Worm (Caenorhabditis elegans) whole organism, mixed stage, embryonic: ENCODE measurements around the gene cri-2.

Experiments
- M03D4.4 ChIP-seq: sonication (generic microtip); optimal IDR thresholded peaks from 2 replicates; lab custom pipeline; 2017; ENCODE audit warnings: mild to moderate bottlenecking, missing genetic modification characterization, missing compliant biosample characterization
- bed-3 ChIP-seq: fragments of 200-800 bp; sonication (Bioruptor generic); optimal IDR thresholded peaks from 3 replicates; lab custom pipeline; 2018; ENCODE audit warnings: mild to moderate bottlenecking, missing genetic modification characterization, moderate library complexity, missing compliant biosample characterization
- ceh-39 ChIP-seq: fragments of 150-350 bp; optimal IDR thresholded peaks from 2 replicates; lab custom pipeline; 2014; ENCODE audit warnings: missing biosample characterization, missing genetic modification characterization
- ceh-43 ChIP-seq: fragments of 200-800 bp; sonication (Bioruptor generic); optimal IDR thresholded peaks from 2 replicates; lab custom pipeline; 2018; ENCODE audit warnings: mild to moderate bottlenecking, missing genetic modification characterization, moderate library complexity, missing compliant biosample characterization
- ceh-83 ChIP-seq: fragments of 200-800 bp; sonication (Bioruptor generic); optimal IDR thresholded peaks from 2 replicates; lab custom pipeline; 2018; ENCODE audit warnings: mild to moderate bottlenecking, missing genetic modification characterization, missing compliant biosample characterization
- ces-1 ChIP-seq: fragments of 150-350 bp; optimal IDR thresholded peaks from 2 replicates; lab custom pipeline; 2014; ENCODE audit warnings: missing biosample characterization, missing genetic modification reagents, missing genetic modification characterization
- cnd-1 ChIP-seq: fragments of 200-800 bp; sonication (Bioruptor generic); optimal IDR thresholded peaks from 2 replicates; lab custom pipeline; 2018; ENCODE audit warnings: mild to moderate bottlenecking, missing genetic modification characterization, missing compliant biosample characterization
- elt-1 ChIP-seq: sonication (generic microtip); optimal IDR thresholded peaks from 2 replicates; lab custom pipeline; 2017; ENCODE audit warnings: missing genetic modification characterization, mild to moderate bottlenecking, missing compliant biosample characterization, antibody characterized with exemption, moderate library complexity, borderline replicate concordance; ENCODE audit not compliant: insufficient read depth
- elt-3 ChIP-seq: fragments of 150-350 bp; optimal IDR thresholded peaks from 2 replicates; lab custom pipeline; 2014; ENCODE audit warnings: missing biosample characterization, missing genetic modification characterization
- ham-2 ChIP-seq: fragments of 200-800 bp; sonication (Bioruptor generic); optimal IDR thresholded peaks from 2 replicates; lab custom pipeline; 2018; ENCODE audit warnings: mild to moderate bottlenecking, missing genetic modification characterization, missing compliant biosample characterization
- hlh-1 ChIP-seq: fragments of 150-350 bp; optimal IDR thresholded peaks from 2 replicates; lab custom pipeline; 2014; ENCODE audit warnings: missing biosample characterization, missing genetic modification reagents, missing genetic modification characterization
- lin-13 ChIP-seq: fragments of 150-350 bp; optimal IDR thresholded peaks from 2 replicates; lab custom pipeline; 2014; ENCODE audit warnings: missing biosample characterization, missing genetic modification characterization
- lin-32 ChIP-seq: fragments of 200-800 bp; sonication (Bioruptor generic); optimal IDR thresholded peaks from 2 replicates; lab custom pipeline; 2018; ENCODE audit warnings: mild to moderate bottlenecking, missing genetic modification characterization, missing compliant biosample characterization
- lsy-2 ChIP-seq: fragments of 150-350 bp; optimal IDR thresholded peaks from 2 replicates; lab custom pipeline; 2014; ENCODE audit warnings: missing biosample characterization, missing genetic modification characterization
- mab-5 ChIP-seq: fragments of 150-350 bp; optimal IDR thresholded peaks from 2 replicates; lab custom pipeline; 2014; ENCODE audit warnings: missing biosample characterization, missing genetic modification characterization
- mep-1 ChIP-seq: fragments of 150-350 bp; optimal IDR thresholded peaks from 2 replicates; lab custom pipeline; 2017; ENCODE audit warnings: missing biosample characterization, missing genetic modification reagents, missing genetic modification characterization, inconsistent platforms
- mls-2 ChIP-seq: sonication (generic microtip); optimal IDR thresholded peaks from 2 replicates; lab custom pipeline; 2016; ENCODE audit warnings: mild to moderate bottlenecking, missing genetic modification characterization, moderate library complexity, missing compliant biosample characterization
- nhr-12 ChIP-seq: fragments of 150-350 bp; optimal IDR thresholded peaks from 2 replicates; lab custom pipeline; 2014; ENCODE audit warnings: missing biosample characterization, missing genetic modification characterization
- nhr-2 ChIP-seq: fragments of 150-350 bp; optimal IDR thresholded peaks from 2 replicates; lab custom pipeline; 2014; ENCODE audit warnings: missing biosample characterization, missing genetic modification characterization
- nhr-237 ChIP-seq: fragments of 150-350 bp; optimal IDR thresholded peaks from 2 replicates; lab custom pipeline; 2014; ENCODE audit warnings: missing biosample characterization, missing genetic modification characterization
- nhr-28 ChIP-seq: fragments of 150-350 bp; optimal IDR thresholded peaks from 2 replicates; lab custom pipeline; 2014; ENCODE audit warnings: missing biosample characterization, missing genetic modification characterization
- nhr-76 ChIP-seq: sonication (generic microtip); optimal IDR thresholded peaks from 2 replicates; lab custom pipeline; 2017; ENCODE audit warnings: missing biosample characterization, missing genetic modification characterization
- pha-4 ChIP-seq: fragments of 150-350 bp; optimal IDR thresholded peaks from 2 replicates; lab custom pipeline; 2018; ENCODE audit warnings: missing biosample characterization, missing genetic modification reagents, missing genetic modification characterization
- sem-2 ChIP-seq: fragments of 200-800 bp; sonication (Bioruptor generic); optimal IDR thresholded peaks from 2 replicates; lab custom pipeline; 2018; ENCODE audit warnings: mild to moderate bottlenecking, missing genetic modification characterization, missing compliant biosample characterization
- snpc-4 ChIP-seq: fragments of 150-350 bp; optimal IDR thresholded peaks from 2 replicates; lab custom pipeline; 2014; ENCODE audit warnings: missing biosample characterization, missing genetic modification characterization
- sptf-1 ChIP-seq: sonication (generic microtip); optimal IDR thresholded peaks from 2 replicates; lab custom pipeline; 2017; ENCODE audit warnings: mild to moderate bottlenecking, missing genetic modification characterization, moderate library complexity, missing compliant biosample characterization
- tbx-8 ChIP-seq: fragments of 200-800 bp; sonication (Bioruptor generic); optimal IDR thresholded peaks from 2 replicates; lab custom pipeline; 2018; ENCODE audit warnings: mild to moderate bottlenecking, missing genetic modification characterization, moderate library complexity, missing compliant biosample characterization
- unc-120 ChIP-seq: sonication (generic microtip); optimal IDR thresholded peaks from 2 replicates; lab custom pipeline; 2017; ENCODE audit warnings: missing genetic modification characterization, missing compliant biosample characterization; ENCODE audit not compliant: poor library complexity, severe bottlenecking
- unc-39 ChIP-seq: fragments of 150-350 bp; optimal IDR thresholded peaks from 2 replicates; lab custom pipeline; 2014; ENCODE audit warnings: missing biosample characterization, missing genetic modification characterization
- zip-8 ChIP-seq: fragments of 150-350 bp; optimal IDR thresholded peaks from 2 replicates; lab custom pipeline; 2014; ENCODE audit warnings: missing biosample characterization, missing genetic modification characterization
- ztf-11 ChIP-seq: fragments of 150-350 bp; optimal IDR thresholded peaks from 2 replicates; lab custom pipeline; 2014; ENCODE audit warnings: missing biosample characterization, missing genetic modification characterization

The cri-2 gene

ce11 chrV:8238290-8238689 lies 36.7 kb downstream of the cri-2 start, which contains the start of gene rol-3:
Gene rol-3 (minus strand): TSS chrV:8238409.
- TF ChIP-seq ceh-39: no peak

- TF ChIP-seq pha-4 (tag; lab: Kevin White, UChicago) (no peak), snpc-4 (no peak), nhr-76 (tag; lab: Kevin White, UChicago) (no peak), ceh-43 (no peak), M03D4.4 (tag; lab: Kevin White, UChicago) (no peak), zip-8 (tag; lab: Kevin White, UChicago) (no peak), mls-2 (tag; lab: Kevin White, UChicago) (no peak)
Observed at ce11 chrV:8239928-8240327, 38.3 kb downstream of the cri-2 start, which contains the start of gene C16D9.3. Gene C16D9.3 (minus strand): TSS chrV:8240028.

- TF ChIP-seq nhr-2 (no peak), cnd-1 (tag; lab: Kevin White, UChicago) (no peak), mls-2 (tag; lab: Kevin White, UChicago) (no peak), unc-120 (tag; lab: Kevin White, UChicago) (no peak), hlh-1 (tag; lab: Kevin White, UChicago) (no peak), unc-39 (tag; lab: Kevin White, UChicago) (no peak), pha-4 (tag; lab: Kevin White, UChicago) (no peak), snpc-4 (no peak), elt-1 (tag; lab: Kevin White, UChicago) (no peak), nhr-28 (tag; lab: Kevin White, UChicago) (no peak)
Observed at ce11 chrV:8242798-8243197, 41.2 kb downstream of the cri-2 start, which contains the start of gene C16D9.4. Gene C16D9.4 (minus strand): TSS chrV:8242898.

ce11 chrV:8243201-8243600 lies 41.6 kb downstream of the cri-2 start:
- TF ChIP-seq nhr-2: no peak

- no peak for TF ChIP-seq lin-13
- no peak for TF ChIP-seq elt-1 (tag; lab: Kevin White, UChicago)
- no peak for TF ChIP-seq lin-32 (GFP tag; lab: Kevin White, UChicago)
- no peak for TF ChIP-seq sptf-1 (tag; lab: Kevin White, UChicago)
- TF ChIP-seq tbx-8: no peak
- no peak for TF ChIP-seq ham-2 (GFP tag; lab: Kevin White, UChicago)
- TF ChIP-seq ceh-39: no peak
- TF ChIP-seq nhr-28 (tag; lab: Kevin White, UChicago): no peak
- TF ChIP-seq ces-1 (GFP tag; lab: Kevin White, UChicago): no peak
- TF ChIP-seq zip-8 (tag; lab: Kevin White, UChicago): no peak
- no peak for TF ChIP-seq ztf-11 (tag; lab: Kevin White, UChicago)
- no peak for TF ChIP-seq nhr-2
Observed at ce11 chrV:8245457-8245856, 43.8 kb downstream of the cri-2 start, which contains the start of gene C16D9.5. Gene C16D9.5 (minus strand): TSS chrV:8245557.

- TF ChIP-seq nhr-237 (tag; lab: Kevin White, UChicago): no peak
- no peak for TF ChIP-seq nhr-12 (tag; lab: Kevin White, UChicago)
- TF ChIP-seq ces-1 (GFP tag; lab: Kevin White, UChicago): no peak
- TF ChIP-seq elt-3: no peak
- TF ChIP-seq mab-5 (tag; lab: Kevin White, UChicago): no peak
- TF ChIP-seq mep-1 (tag; lab: Kevin White, UChicago): no peak
- peak; percentile 71 for TF ChIP-seq ceh-83 (GFP tag; lab: Kevin White, UChicago)
- TF ChIP-seq sptf-1 (tag; lab: Kevin White, UChicago): no peak
- no peak for TF ChIP-seq zip-8 (tag; lab: Kevin White, UChicago)
- TF ChIP-seq hlh-1 (tag; lab: Kevin White, UChicago): peak; percentile 43
- TF ChIP-seq lsy-2 (tag; lab: Kevin White, UChicago): no peak
- no peak for TF ChIP-seq sem-2
- no peak for TF ChIP-seq bed-3 (GFP tag; lab: Kevin White, UChicago)
- TF ChIP-seq pha-4 (tag; lab: Kevin White, UChicago): no peak
- no peak for TF ChIP-seq snpc-4
- TF ChIP-seq unc-120 (tag; lab: Kevin White, UChicago): no peak
Observed at ce11 chrV:8247311-8248105, 45.9 kb downstream of the cri-2 start.
